Worm (Caenorhabditis elegans): ENCODE results near the gene idpc-3.
A peak's percentile ranks its signal among the peaks of the same experiment; 100 is the strongest.

The idpc-3 gene

ce11 chrV:9620417-9620816 is 8.6 kb downstream of the idpc-3 start:
- TF ChIP-seq fos-1 (tag; optimal IDR thresholded peaks at IDR 0.05) (no peak), nhr-237 (tag; optimal IDR thresholded peaks at IDR 0.05) (no peak), ZK546.5 (tag; optimal IDR thresholded peaks at IDR 0.05) (no peak), ceh-32 (tag; optimal IDR thresholded peaks at IDR 0.05; ENCODE audit: poor library complexity) (no peak), ZK337.2 (GFP tag; IDR thresholded peaks at IDR 0.05) (no peak), madf-5 (GFP tag; IDR thresholded peaks at IDR 0.05) (0 out of 4 replicates have a peak, but pooled peaks of 1 of the 2 experiments have one; percentile 32), pqm-1 (tag; optimal IDR thresholded peaks at IDR 0.05) (no peak), daf-8 (GFP tag; IDR thresholded peaks at IDR 0.05) (no peak), nhr-77 (tag; optimal IDR thresholded peaks at IDR 0.05) (no peak), mxl-3 (GFP tag; optimal IDR thresholded peaks at IDR 0.05) (no peak), set-16 (GFP tag; IDR thresholded peaks at IDR 0.05) (peak; percentile 95), ces-1 (GFP tag; optimal IDR thresholded peaks at IDR 0.05) (no peak), Y5F2A.4 (GFP tag; optimal IDR thresholded peaks at IDR 0.05) (no peak), tra-1 (GFP tag; IDR thresholded peaks at IDR 0.05) (no peak), zag-1 (tag; optimal IDR thresholded peaks at IDR 0.05) (no peak), F26F4.8 (GFP tag; conservative IDR thresholded peaks at IDR 0.05) (no peak), php-3 (GFP tag; IDR thresholded peaks at IDR 0.05) (0 out of 2 replicates have a peak, but pooled peaks have one; percentile 19), unc-39 (tag; optimal IDR thresholded peaks at IDR 0.05) (no peak), ztf-11 (tag; optimal IDR thresholded peaks at IDR 0.05) (no peak), lin-39 (tag; optimal IDR thresholded peaks at IDR 0.05) (no peak), mxl-2 (GFP tag; conservative IDR thresholded peaks at IDR 0.05) (no peak), egl-27 (tag; optimal IDR thresholded peaks at IDR 0.05) (no peak), snpc-4 (tag; optimal IDR thresholded peaks at IDR 0.05) (no peak), Y105C5A.15 (GFP tag; IDR thresholded peaks at IDR 0.05) (no peak), zfp-3 (GFP tag; conservative IDR thresholded peaks at IDR 0.05) (no peak), unc-130 (GFP tag; optimal IDR thresholded peaks at IDR 0.05) (no peak), dpl-1 (GFP tag; optimal IDR thresholded peaks at IDR 0.05) (no peak), hlh-30 (tag; optimal IDR thresholded peaks at IDR 0.05; ENCODE audit: insufficient read depth) (no peak), ama-1 (optimal IDR thresholded peaks at IDR 0.05) (no peak), lin-13 (GFP tag; optimal IDR thresholded peaks at IDR 0.05) (no peak), zfp-2 (tag; optimal IDR thresholded peaks at IDR 0.05) (no peak), saeg-2 (GFP tag; IDR thresholded peaks at IDR 0.05) (0 out of 2 replicates have a peak, but pooled peaks have one; percentile 39), F37D6.2 (tag; optimal IDR thresholded peaks at IDR 0.05) (no peak), nhr-10 (tag; optimal IDR thresholded peaks at IDR 0.05) (no peak), dmd-8 (GFP tag; IDR thresholded peaks at IDR 0.05) (no peak), spr-3 (GFP tag; optimal IDR thresholded peaks at IDR 0.05) (no peak), zip-11 (GFP tag; IDR thresholded peaks at IDR 0.05) (no peak), spr-1 (tag; optimal IDR thresholded peaks at IDR 0.05) (no peak), gei-8 (GFP tag; optimal IDR thresholded peaks at IDR 0.05) (no peak), egl-43 (GFP tag; IDR thresholded peaks at IDR 0.05) (peak; percentile 52; the same call in 1 of the 2 replicates)

- no peak for TF ChIP-seq nhr-237 (tag; optimal IDR thresholded peaks at IDR 0.05)
- TF ChIP-seq nhr-41 (GFP tag; IDR thresholded peaks at IDR 0.05): no peak
- no peak for TF ChIP-seq mdl-1 (tag; optimal IDR thresholded peaks at IDR 0.05)
- TF ChIP-seq spr-1 (tag; optimal IDR thresholded peaks at IDR 0.05): no peak
- no peak for TF ChIP-seq T20F7.1 (GFP tag; optimal IDR thresholded peaks at IDR 0.05)
- no peak for TF ChIP-seq tag-97 (GFP tag; IDR thresholded peaks at IDR 0.05)
- TF ChIP-seq nhr-28 (tag; optimal IDR thresholded peaks at IDR 0.05): no peak
- no peak for TF ChIP-seq T26A8.4 (GFP tag; IDR thresholded peaks at IDR 0.05)
- no peak for TF ChIP-seq ceh-20 (GFP tag; IDR thresholded peaks at IDR 0.05)
Measured at ce11 chrV:9619850-9620249, 9.2 kb downstream of the idpc-3 start, which contains the start of gene idpc-6. Gene idpc-6 (plus strand): TSS chrV:9620150.
